Worm (Caenorhabditis elegans): ENCODE data around the gene mps-4.

The mps-4 gene

DNA sequence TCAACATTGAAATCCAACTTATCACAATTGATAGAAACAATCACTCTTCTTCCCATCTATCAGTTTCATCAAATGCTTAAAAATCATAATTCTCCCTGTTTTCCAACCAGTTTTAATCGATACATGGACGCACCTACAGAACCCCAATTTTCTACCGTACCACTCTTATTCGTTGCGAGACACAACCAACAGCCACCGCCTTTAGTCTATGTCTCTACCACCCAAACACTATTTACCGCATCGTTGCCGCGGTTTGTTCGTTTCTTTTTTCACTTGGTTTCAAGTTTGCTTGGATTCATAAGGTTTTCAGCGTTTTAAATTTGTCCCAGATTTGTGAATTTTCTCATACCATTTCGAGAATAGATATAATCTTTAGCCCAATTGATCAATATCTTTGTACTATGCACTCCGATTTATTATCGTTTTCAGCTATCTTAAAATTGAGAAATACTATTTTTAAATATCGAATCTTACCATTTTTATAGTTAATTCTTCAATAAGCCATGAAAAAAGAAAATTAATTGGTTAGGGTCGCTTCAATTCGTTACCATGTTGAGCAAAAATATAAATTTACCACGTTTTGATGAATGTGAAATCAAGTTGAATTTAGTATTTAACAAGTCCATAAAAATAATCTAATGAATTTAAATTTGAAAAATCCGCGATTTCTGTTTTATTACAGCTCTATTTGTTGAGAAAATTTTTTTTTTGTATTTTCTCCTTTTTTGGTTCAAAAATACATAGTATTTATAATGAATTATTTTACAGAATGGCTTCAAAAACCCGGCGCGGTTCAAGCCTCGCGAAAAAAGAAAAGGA lies 38.9 kb upstream of the mps-4 start, which contains the start of gene F10E9.3 (continued):
- no peak for TF ChIP-seq xbp-1 (tag; optimal IDR thresholded peaks at IDR 0.05)
- TF ChIP-seq lsy-2 (tag; optimal IDR thresholded peaks at IDR 0.05) = peak; percentile 80 to 97

DNA sequence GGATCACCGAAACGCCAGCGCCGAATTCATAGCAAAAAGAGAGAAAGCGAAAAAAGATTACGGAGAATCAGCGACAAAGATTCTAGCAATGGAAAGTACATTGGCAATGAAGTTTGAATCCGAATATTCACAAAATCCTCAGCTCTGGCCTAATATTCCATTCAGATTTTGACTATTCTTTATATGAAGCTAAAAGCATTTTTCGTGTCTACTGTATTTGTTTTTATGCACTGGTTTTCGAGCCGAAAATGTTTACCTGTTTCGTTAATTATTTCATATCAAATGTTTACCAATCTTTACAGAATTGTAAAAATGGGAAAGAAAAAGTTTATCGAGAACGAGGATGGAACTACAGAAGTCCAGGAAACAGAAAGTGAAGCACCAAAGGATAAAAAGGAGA lies 36.7 kb upstream of the mps-4 start, which contains the start of gene F10E9.4:
F10E9.4 (plus strand) TSS at position 301 of the 400 bp plus-strand sequence.
- TF ChIP-seq lin-39 (tag; optimal IDR thresholded peaks at IDR 0.05) (no peak), pqm-1 (tag; optimal IDR thresholded peaks at IDR 0.05) (no peak), fos-1 (tag; optimal IDR thresholded peaks at IDR 0.05) (no peak), nhr-76 (tag; optimal IDR thresholded peaks at IDR 0.05) (no peak), grh-1 (GFP tag; IDR thresholded peaks at IDR 0.05) (no peak), lin-14 (GFP tag; optimal IDR thresholded peaks at IDR 0.05) (no peak), nhr-77 (tag; optimal IDR thresholded peaks at IDR 0.05) (no peak), lin-35 (GFP tag; optimal IDR thresholded peaks at IDR 0.05) (no peak), efl-3 (GFP tag; optimal IDR thresholded peaks at IDR 0.05) (no peak), ztf-11 (tag; optimal IDR thresholded peaks at IDR 0.05) (no peak), jun-1 (tag; optimal IDR thresholded peaks at IDR 0.05) (no peak), snpc-4 (tag; optimal IDR thresholded peaks at IDR 0.05) (no peak), F16B12.6 (tag; optimal IDR thresholded peaks at IDR 0.05) (no peak), elt-3 (tag; optimal IDR thresholded peaks at IDR 0.05) (no peak), alr-1 (tag; optimal IDR thresholded peaks at IDR 0.05; ENCODE audit: borderline replicate concordance) (no peak), ceh-90 (tag; optimal IDR thresholded peaks at IDR 0.05) (no peak), vab-15 (tag; optimal IDR thresholded peaks at IDR 0.05) (no peak), pax-3 (tag; optimal IDR thresholded peaks at IDR 0.05) (no peak)

DNA sequence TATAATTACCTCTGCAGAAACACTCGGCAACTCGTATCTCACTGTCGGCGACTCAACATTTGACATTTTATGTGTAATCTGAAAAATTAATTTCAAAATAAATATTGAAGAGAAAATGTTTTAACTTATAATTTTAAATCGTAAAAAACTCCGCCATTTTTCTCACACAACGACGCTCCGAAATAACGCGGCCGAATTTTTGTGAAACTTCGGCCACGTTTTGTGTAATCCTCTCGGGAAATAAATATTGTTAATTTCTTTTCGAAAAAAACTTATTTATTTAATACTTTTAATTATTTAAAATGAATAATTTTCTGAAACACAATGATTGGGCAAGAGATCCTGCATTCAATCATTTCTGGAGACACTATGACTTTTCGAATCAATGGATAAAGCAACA lies 35.8 kb upstream of the mps-4 start, which contains the start of the genes F10E9.7 and F10E9.5:
F10E9.7 (minus strand) TSS at position 86 of the 400 bp plus-strand sequence.
F10E9.5 (plus strand) TSS at position 237 of the 400 bp plus-strand sequence.
- peak; percentile 83 for TF ChIP-seq zip-4 (GFP tag; optimal IDR thresholded peaks at IDR 0.05)
- TF ChIP-seq elt-2 (tag; optimal IDR thresholded peaks at IDR 0.05) = peak; percentile 90
- TF ChIP-seq ceh-88 (GFP tag; IDR thresholded peaks at IDR 0.05) = peak; percentile 91
- TF ChIP-seq skn-1 (tag; optimal IDR thresholded peaks at IDR 0.05) = peak; percentile 91
- no peak for TF ChIP-seq nhr-12 (tag; optimal IDR thresholded peaks at IDR 0.05)
- no peak for TF ChIP-seq hlh-17 (GFP tag; optimal IDR thresholded peaks at IDR 0.05; ENCODE audit: borderline replicate concordance)
- TF ChIP-seq sup-37 (GFP tag; optimal IDR thresholded peaks at IDR 0.05) = peak; percentile 46
- TF ChIP-seq mdl-1 (tag; optimal IDR thresholded peaks at IDR 0.05) = peak in 1 of 2 experiments; percentile 75
- no peak for TF ChIP-seq nhr-84 (tag; optimal IDR thresholded peaks at IDR 0.05)
- TF ChIP-seq xbp-1 (tag; optimal IDR thresholded peaks at IDR 0.05) = peak; percentile 96
- peak; percentile 90 to 93 for TF ChIP-seq lin-35 (GFP tag; optimal IDR thresholded peaks at IDR 0.05)
- TF ChIP-seq pqm-1 (tag; optimal IDR thresholded peaks at IDR 0.05) = no peak
- peak; percentile 91 for TF ChIP-seq unc-98 (GFP tag; IDR thresholded peaks at IDR 0.05)
- TF ChIP-seq zag-1 (tag; optimal IDR thresholded peaks at IDR 0.05) = no peak
- TF ChIP-seq elt-3 (tag; optimal IDR thresholded peaks at IDR 0.05) = peak in 3 of 6 experiments; percentile 24 to 85 (median 26)
- TF ChIP-seq irx-1 (tag; optimal IDR thresholded peaks at IDR 0.05) = peak; percentile 98
- no peak for TF ChIP-seq nhr-77 (tag; optimal IDR thresholded peaks at IDR 0.05)
- TF ChIP-seq hlh-4 (tag; optimal IDR thresholded peaks at IDR 0.05) = peak; percentile 85
- TF ChIP-seq dsc-1 (tag; optimal IDR thresholded peaks at IDR 0.05) = peak; percentile 97
- TF ChIP-seq grh-1 (GFP tag; IDR thresholded peaks at IDR 0.05) = no peak; the same call in 1 of the 2 replicates
- TF ChIP-seq jun-1 (tag; optimal IDR thresholded peaks at IDR 0.05) = peak; percentile 43
- TF ChIP-seq rnt-1 (tag; optimal IDR thresholded peaks at IDR 0.05) = peak; percentile 99
- peak in 1 of 2 experiments; percentile 99 for TF ChIP-seq ztf-11 (tag; optimal IDR thresholded peaks at IDR 0.05)
- TF ChIP-seq fos-1 (tag; optimal IDR thresholded peaks at IDR 0.05) = peak; percentile 39
- peak; percentile 84 to 93 (median 89) for TF ChIP-seq dpl-1 (GFP tag; optimal IDR thresholded peaks at IDR 0.05)
- TF ChIP-seq mef-2 (tag; optimal IDR thresholded peaks at IDR 0.05) = no peak
- peak; percentile 97 for TF ChIP-seq nhr-20 (tag; optimal IDR thresholded peaks at IDR 0.05)
- TF ChIP-seq ceh-63 (GFP tag; optimal IDR thresholded peaks at IDR 0.05) = peak; percentile 79
- TF ChIP-seq nhr-237 (tag; optimal IDR thresholded peaks at IDR 0.05) = peak; percentile 20
- TF ChIP-seq hpl-2 (GFP tag; optimal IDR thresholded peaks at IDR 0.05) = no peak
- peak; percentile 88 for TF ChIP-seq blmp-1 (tag; optimal IDR thresholded peaks at IDR 0.05)
- TF ChIP-seq vab-15 (tag; optimal IDR thresholded peaks at IDR 0.05) = peak; percentile 82
- peak; percentile 95 to 96 for TF ChIP-seq lsy-2 (tag; optimal IDR thresholded peaks at IDR 0.05)
- TF ChIP-seq alr-1 (tag; optimal IDR thresholded peaks at IDR 0.05; ENCODE audit: borderline replicate concordance) = no peak
- TF ChIP-seq ceh-82 (tag; optimal IDR thresholded peaks at IDR 0.05) = peak; percentile 86 to 92 (median 87)
- peak; percentile 97 for TF ChIP-seq lin-14 (GFP tag; optimal IDR thresholded peaks at IDR 0.05)
- TF ChIP-seq unc-30 (tag; optimal IDR thresholded peaks at IDR 0.05) = no peak

Data from whole organism, L1 larva.